Fruit fly (Drosophila melanogaster): ENCODE measurements around the gene CG8833.

The CG8833 gene

dm6 chr3L:13957212-13957668 lies 28.4 kb upstream of the CG8833 start (continued):
- TF ChIP-seq CG7271 (tag; optimal IDR thresholded peaks at IDR 0.05) (peak; percentile 6), CG11456 (GFP tag; IDR thresholded peaks at IDR 0.05) (no peak), CG9876 (GFP tag; optimal IDR thresholded peaks at IDR 0.05) (no peak), lbe (GFP tag; optimal IDR thresholded peaks at IDR 0.05) (no peak), cato (GFP tag; optimal IDR thresholded peaks at IDR 0.05; ENCODE audit: borderline replicate concordance) (peak; percentile 19), CG4730 (GFP tag; IDR thresholded peaks at IDR 0.05) (0 out of 2 replicates have a peak, but pooled peaks have one; percentile 25), CG10543 (GFP tag; optimal IDR thresholded peaks at IDR 0.05) (no peak), psq (GFP tag; optimal IDR thresholded peaks at IDR 0.05) (peak; percentile 45), amos (GFP tag; IDR thresholded peaks at IDR 0.05; ENCODE audit: partially characterized antibody) (no peak), tll (GFP tag; optimal IDR thresholded peaks at IDR 0.05) (no peak), dimm (GFP tag; IDR thresholded peaks at IDR 0.05) (no peak), Tbp (GFP tag; optimal IDR thresholded peaks at IDR 0.05) (no peak), YL-1 (GFP tag; optimal IDR thresholded peaks at IDR 0.05) (peak; percentile 4), chm (GFP tag; IDR thresholded peaks at IDR 0.05) (no peak), CG3726 (GFP tag; IDR thresholded peaks at IDR 0.05) (no peak), Side (GFP tag; optimal IDR thresholded peaks at IDR 0.05) (no peak), CG18011 (GFP tag; optimal IDR thresholded peaks at IDR 0.05) (no peak), Aef1 (GFP tag; IDR thresholded peaks at IDR 0.05) (peak; percentile 38; the same call in 1 of the 3 replicates), CG2120 (GFP tag; optimal IDR thresholded peaks at IDR 0.05) (peak; percentile 37), peb (GFP tag; IDR thresholded peaks at IDR 0.05) (no peak), HLH3B (GFP tag; IDR thresholded peaks at IDR 0.05) (peak; percentile 26; the same call in 1 of the 2 replicates), NFAT (GFP tag; IDR thresholded peaks at IDR 0.05) (0 out of 2 replicates have a peak, but pooled peaks have one; percentile 28), ro (GFP tag; IDR thresholded peaks at IDR 0.05) (no peak; the same call in 1 of the 2 replicates), CG6175 (GFP tag; IDR thresholded peaks at IDR 0.05) (no peak), pum (GFP tag; optimal IDR thresholded peaks at IDR 0.05) (no peak), en (GFP tag; optimal IDR thresholded peaks at IDR 0.05) (no peak), Dek (tag; optimal IDR thresholded peaks at IDR 0.05) (peak; percentile 42), CG7786 (GFP tag; optimal IDR thresholded peaks at IDR 0.05) (peak; percentile 46), Fer3 (tag; optimal IDR thresholded peaks at IDR 0.05) (peak; percentile 52), crol (GFP tag; IDR thresholded peaks at IDR 0.05) (no peak), CG1647 (GFP tag; optimal IDR thresholded peaks at IDR 0.05) (no peak), nerfin-2 (GFP tag; IDR thresholded peaks at IDR 0.05; ENCODE audit: partially characterized antibody) (no peak), Hsf (GFP tag; optimal IDR thresholded peaks at IDR 0.05) (peak; percentile 71), tio (GFP tag; optimal IDR thresholded peaks at IDR 0.05) (peak; percentile 78), CG15269 (tag; optimal IDR thresholded peaks at IDR 0.05) (peak; percentile 68), CG12942 (GFP tag; optimal IDR thresholded peaks at IDR 0.05) (peak; percentile 52), shn (GFP tag; optimal IDR thresholded peaks at IDR 0.05) (no peak), maf-S (GFP tag; optimal IDR thresholded peaks at IDR 0.05) (no peak), pho (GFP tag; optimal IDR thresholded peaks at IDR 0.05) (peak; percentile 27), ssp (GFP tag; IDR thresholded peaks at IDR 0.05) (0 out of 2 replicates have a peak, but pooled peaks have one; percentile 29), CG2129 (GFP tag; IDR thresholded peaks at IDR 0.05; ENCODE audit: partially characterized antibody) (no peak), Atf-2 (GFP tag; optimal IDR thresholded peaks at IDR 0.05) (peak; percentile 51), Ssrp (tag; optimal IDR thresholded peaks at IDR 0.05) (peak; percentile 77), B-H1 (GFP tag; IDR thresholded peaks at IDR 0.05) (no peak), bigmax (GFP tag; optimal IDR thresholded peaks at IDR 0.05) (no peak), Sin3A (optimal IDR thresholded peaks at IDR 0.05) (no peak), az2 (GFP tag; optimal IDR thresholded peaks at IDR 0.05) (peak; percentile 79), sima (GFP tag; optimal IDR thresholded peaks at IDR 0.05) (no peak), chinmo (GFP tag; IDR thresholded peaks at IDR 0.05; ENCODE audit: partially characterized antibody) (no peak), wdn (GFP tag; IDR thresholded peaks at IDR 0.05) (0 out of 2 replicates have a peak, but pooled peaks have one; percentile 7), dpn (GFP tag; optimal IDR thresholded peaks at IDR 0.05) (peak in 1 of 2 experiments; percentile 46), repo (GFP tag; optimal IDR thresholded peaks at IDR 0.05) (no peak)

Data from whole organism, embryonic.